Worm (Caenorhabditis elegans) whole organism, L4/young adult: ENCODE measurements around the gene dlhd-1.

Experiments
- W03F9.2 ChIP-seq: fragments of 150-350 bp; optimal IDR thresholded peaks from 2 replicates; lab custom pipeline; 2014; ENCODE audit warnings: missing biosample characterization, missing genetic modification characterization
- dao-5 ChIP-seq: sonication (generic microtip); optimal IDR thresholded peaks from 2 replicates; lab custom pipeline; 2016; ENCODE audit warnings: missing genotype, missing genetic modification characterization, moderate library complexity, missing compliant biosample characterization
- him-1 ChIP-seq: sonication (generic microtip); optimal IDR thresholded peaks from 2 replicates; lab custom pipeline; 2016; ENCODE audit warnings: missing genotype, missing genetic modification reagents, missing genetic modification characterization, missing compliant biosample characterization

Gene dlhd-1

ce11 chrII:1153299-1153698, 18.6 kb downstream of the dlhd-1 start:
- TF ChIP-seq W03F9.2 (tag; lab: Kevin White, UChicago), result no peak
- no peak for TF ChIP-seq dao-5
- no peak for TF ChIP-seq him-1 (tag; lab: Kevin White, UChicago)

- TF ChIP-seq W03F9.2 (tag; lab: Kevin White, UChicago), result no peak
- TF ChIP-seq dao-5, result no peak
- TF ChIP-seq him-1 (tag; lab: Kevin White, UChicago), result no peak
These were observed 19.2 kb downstream of the dlhd-1 start for ce11 chrII:1152732-1153131.

- no peak for TF ChIP-seq dao-5
- no peak for TF ChIP-seq him-1 (tag; lab: Kevin White, UChicago)
- no peak for TF ChIP-seq W03F9.2 (tag; lab: Kevin White, UChicago)
These were observed 20.1 kb downstream of the dlhd-1 start for ce11 chrII:1151810-1152209.

ce11 chrII:1149390-1149789, 22.5 kb downstream of the dlhd-1 start:
- TF ChIP-seq W03F9.2 (tag; lab: Kevin White, UChicago), result no peak
- no peak for TF ChIP-seq him-1 (tag; lab: Kevin White, UChicago)
- no peak for TF ChIP-seq dao-5

ce11 chrII:1143173-1143738, 28.7 kb downstream of the dlhd-1 start:
- TF ChIP-seq W03F9.2 (tag; lab: Kevin White, UChicago), result no peak
- no peak for TF ChIP-seq him-1 (tag; lab: Kevin White, UChicago)
- TF ChIP-seq dao-5, result no peak

- TF ChIP-seq dao-5 (no peak), W03F9.2 (tag; lab: Kevin White, UChicago) (no peak), him-1 (tag; lab: Kevin White, UChicago) (no peak)
These were observed 30.0 kb downstream of the dlhd-1 start for ce11 chrII:1141720-1142574.

ce11 chrII:1140689-1141088, 31.2 kb downstream of the dlhd-1 start, which contains the start of gene W09B6.4:
W09B6.4 (minus strand) TSS chrII:1140839.
- TF ChIP-seq W03F9.2 (tag; lab: Kevin White, UChicago) (no peak), him-1 (tag; lab: Kevin White, UChicago) (no peak), dao-5 (no peak)

- TF ChIP-seq dao-5 (no peak), W03F9.2 (tag; lab: Kevin White, UChicago) (no peak), him-1 (tag; lab: Kevin White, UChicago) (no peak)
These were observed 33.3 kb downstream of the dlhd-1 start for ce11 chrII:1138618-1139017.

ce11 chrII:1136485-1136884, 35.4 kb downstream of the dlhd-1 start, which contains the start of gene pod-2:
pod-2 (plus strand) TSS chrII:1136785.
- TF ChIP-seq dao-5 (no peak), him-1 (tag; lab: Kevin White, UChicago) (no peak), W03F9.2 (tag; lab: Kevin White, UChicago) (no peak)

- TF ChIP-seq him-1 (tag; lab: Kevin White, UChicago), result no peak
- TF ChIP-seq dao-5, result no peak
- TF ChIP-seq W03F9.2 (tag; lab: Kevin White, UChicago), result no peak
These were observed 38.6 kb downstream of the dlhd-1 start for ce11 chrII:1133295-1133694.

- TF ChIP-seq W03F9.2 (tag; lab: Kevin White, UChicago) (no peak), dao-5 (no peak), him-1 (tag; lab: Kevin White, UChicago) (no peak)
These were observed 39.2 kb downstream of the dlhd-1 start for ce11 chrII:1132750-1133149.

- TF ChIP-seq W03F9.2 (tag; lab: Kevin White, UChicago) (no peak), dao-5 (no peak), him-1 (tag; lab: Kevin White, UChicago) (no peak)
These were observed 40.1 kb downstream of the dlhd-1 start for ce11 chrII:1131821-1132220.

ce11 chrII:1131367-1131766, 40.6 kb downstream of the dlhd-1 start:
- TF ChIP-seq dao-5, result no peak
- no peak for TF ChIP-seq W03F9.2 (tag; lab: Kevin White, UChicago)
- no peak for TF ChIP-seq him-1 (tag; lab: Kevin White, UChicago)

- TF ChIP-seq W03F9.2 (tag; lab: Kevin White, UChicago) (no peak), dao-5 (no peak), him-1 (tag; lab: Kevin White, UChicago) (no peak)
These were observed 41.7 kb downstream of the dlhd-1 start for ce11 chrII:1130241-1130640.
